Fruit fly (Drosophila melanogaster) whole organism, embryonic: Measurements from ENCODE around the gene CG14085.

Experiments used
- CG10274 ChIP-seq: fragments of 200-800 bp; sonication (Bioruptor generic); optimal IDR thresholded peaks from 3 replicates; lab custom pipeline; 2017; ENCODE audit warnings: missing biosample characterization, mild to moderate bottlenecking, missing genetic modification characterization
- CG11560 ChIP-seq: fragments of 200-800 bp; sonication (Bioruptor generic); IDR thresholded peaks from 3 replicates; pipeline ENCODE4 v1.3.6; 2022; ENCODE audit warnings: missing biosample characterization, missing genetic modification characterization
- CG12391 ChIP-seq: fragments of 200-800 bp; sonication (Bioruptor generic); optimal IDR thresholded peaks from 3 replicates; lab custom pipeline; 2018; ENCODE audit warnings: missing biosample characterization, mild to moderate bottlenecking, missing genetic modification characterization, moderate library complexity
- CG15514 ChIP-seq: fragments of 200-800 bp; sonication (Bioruptor generic); optimal IDR thresholded peaks from 3 replicates; lab custom pipeline; 2017; ENCODE audit warnings: missing biosample characterization, missing genetic modification characterization, mild to moderate bottlenecking, moderate library complexity, missing genetic modification reagents
- CG17359 ChIP-seq: fragments of 200-800 bp; sonication (Bioruptor generic); optimal IDR thresholded peaks from 3 replicates; lab custom pipeline; 2018; ENCODE audit warnings: missing biosample characterization, mild to moderate bottlenecking, missing genetic modification characterization, moderate library complexity
- CG17361 ChIP-seq: fragments of 200-800 bp; sonication (Bioruptor generic); IDR thresholded peaks from 3 replicates; pipeline ENCODE4 v1.3.6; 2022; ENCODE audit warnings: missing biosample characterization, missing genetic modification characterization
- CG17385 ChIP-seq: fragments of 200-800 bp; sonication (Bioruptor generic); optimal IDR thresholded peaks from 3 replicates; lab custom pipeline; 2018; ENCODE audit warnings: missing biosample characterization, mild to moderate bottlenecking, missing genetic modification characterization
- CG1792 ChIP-seq: fragments of 200-800 bp; sonication (Bioruptor generic); optimal IDR thresholded peaks from 2 replicates; lab custom pipeline; 2016; ENCODE audit warnings: missing biosample characterization, missing genetic modification characterization
- CG2889 ChIP-seq: fragments of 200-800 bp; sonication (Bioruptor generic); IDR thresholded peaks from 3 replicates; pipeline ENCODE4 v1.3.6; 2022; ENCODE audit warnings: missing biosample characterization, missing genetic modification characterization
- CG43689 ChIP-seq: fragments of 200-800 bp; sonication (Bioruptor generic); IDR thresholded peaks from 2 replicates; pipeline ENCODE4 v1.3.6; 2022; ENCODE audit warnings: missing biosample characterization, missing genetic modification characterization
- CG4854 ChIP-seq: fragments of 200-800 bp; sonication (Bioruptor generic); optimal IDR thresholded peaks from 2 replicates; lab custom pipeline; 2016; ENCODE audit warnings: missing biosample characterization, missing genetic modification characterization, inconsistent platforms
- CG6254 ChIP-seq: fragments of 200-800 bp; sonication (Bioruptor generic); optimal IDR thresholded peaks from 3 replicates; lab custom pipeline; 2017; ENCODE audit warnings: mild to moderate bottlenecking, missing biosample characterization, missing genetic modification reagents, missing genetic modification characterization
- CG7963 ChIP-seq: fragments of 200-800 bp; sonication (Bioruptor generic); IDR thresholded peaks from 3 replicates; pipeline ENCODE4 v1.3.6; 2022; ENCODE audit warnings: missing biosample characterization, missing genetic modification characterization; ENCODE audit not compliant: partially characterized antibody
- CG8388 ChIP-seq: fragments of 200-800 bp; sonication (Bioruptor generic); optimal IDR thresholded peaks from 2 replicates; lab custom pipeline; 2019; ENCODE audit warnings: missing biosample characterization, mild to moderate bottlenecking, missing genetic modification characterization, moderate library complexity
- CG8765 ChIP-seq: fragments of 200-800 bp; sonication (Bioruptor generic); IDR thresholded peaks from 2 replicates; pipeline ENCODE4 v1.3.6; 2022; ENCODE audit warnings: missing biosample characterization, missing genetic modification characterization
- Deaf1 ChIP-seq: fragments of 200-800 bp; optimal IDR thresholded peaks from 3 replicates; lab custom pipeline; 2019; ENCODE audit warnings: missing biosample characterization, mild to moderate bottlenecking, missing genetic modification characterization, moderate library complexity
- E2f1 ChIP-seq: fragments of 200-800 bp; sonication (Bioruptor generic); IDR thresholded peaks from 2 replicates; pipeline ENCODE4 v1.3.6; 2022; ENCODE audit warnings: missing biosample characterization, missing genetic modification characterization
- ERR ChIP-seq: fragments of 200-800 bp; sonication (Bioruptor generic); optimal IDR thresholded peaks from 2 replicates; lab custom pipeline; 2016; ENCODE audit warnings: missing biosample characterization, missing genetic modification characterization
- Ets97D ChIP-seq: fragments of 200-800 bp; sonication (Bioruptor generic); optimal IDR thresholded peaks from 3 replicates; lab custom pipeline; 2016; ENCODE audit warnings: missing biosample characterization, missing genetic modification characterization
- H2.0 ChIP-seq: fragments of 200-800 bp; sonication (Bioruptor generic); IDR thresholded peaks from 2 replicates; pipeline ENCODE4 v1.3.6; 2022; ENCODE audit warnings: missing biosample characterization, missing genetic modification characterization
- HLH4C ChIP-seq: fragments of 200-800 bp; sonication (Bioruptor generic); IDR thresholded peaks from 3 replicates; pipeline ENCODE4 v1.3.6; 2022; ENCODE audit warnings: missing biosample characterization, missing genetic modification characterization; ENCODE audit not compliant: partially characterized antibody
- Hmx ChIP-seq: fragments of 200-800 bp; sonication (Bioruptor generic); optimal IDR thresholded peaks from 2 replicates; lab custom pipeline; 2016; ENCODE audit warnings: missing biosample characterization, missing genetic modification characterization
- Hr78 ChIP-seq, 2 experiments: fragments of 200-800 bp in 1 of 2; fragments of >200 bp in 1 of 2; sonication (Bioruptor generic) in 1 of 2; optimal IDR thresholded peaks; 2 replicates each; lab custom pipeline; 2017 to 2019; ENCODE audit warnings: missing biosample characterization in 2 of 2, missing genetic modification characterization in 2 of 2, mild to moderate bottlenecking in 1 of 2, moderate library complexity in 1 of 2
- YL-1 ChIP-seq: fragments of 200-800 bp; sonication (Bioruptor generic); optimal IDR thresholded peaks from 3 replicates; lab custom pipeline; 2017; ENCODE audit warnings: missing biosample characterization, mild to moderate bottlenecking, missing genetic modification characterization
- chinmo ChIP-seq: fragments of 200-800 bp; sonication (Bioruptor generic); IDR thresholded peaks from 4 replicates; pipeline ENCODE4 v1.3.6; 2022; ENCODE audit warnings: missing biosample characterization, missing genetic modification characterization; ENCODE audit not compliant: partially characterized antibody
- corto ChIP-seq: fragments of 200-800 bp; sonication (Bioruptor generic); optimal IDR thresholded peaks from 2 replicates; lab custom pipeline; 2016; ENCODE audit warnings: missing biosample characterization, mild to moderate bottlenecking, missing genetic modification characterization, moderate library complexity
- crc ChIP-seq: fragments of 200-800 bp; sonication (Bioruptor generic); optimal IDR thresholded peaks from 2 replicates; lab custom pipeline; 2016; ENCODE audit warnings: missing biosample characterization, missing genetic modification characterization
- disco-r ChIP-seq: fragments of 200-800 bp; sonication (Bioruptor generic); optimal IDR thresholded peaks from 2 replicates; lab custom pipeline; 2016; ENCODE audit warnings: missing biosample characterization, missing genetic modification characterization
- fd3F ChIP-seq: fragments of 200-800 bp; sonication (Bioruptor generic); optimal IDR thresholded peaks from 2 replicates; lab custom pipeline; 2018; ENCODE audit warnings: missing biosample characterization, mild to moderate bottlenecking, missing genetic modification characterization, moderate library complexity
- ftz-f1 ChIP-seq: fragments of 200-800 bp; sonication (Bioruptor generic); optimal IDR thresholded peaks from 2 replicates; lab custom pipeline; 2016; ENCODE audit warnings: missing biosample characterization, missing genetic modification characterization
- gce ChIP-seq: fragments of 200-800 bp; sonication (Bioruptor generic); IDR thresholded peaks from 3 replicates; pipeline ENCODE4 v1.3.6; 2022; ENCODE audit warnings: missing biosample characterization, missing genetic modification characterization
- gsb ChIP-seq: fragments of 200-800 bp; sonication (Bioruptor generic); IDR thresholded peaks from 2 replicates; pipeline ENCODE4 v1.3.6; 2022; ENCODE audit warnings: missing biosample characterization, missing genetic modification characterization
- gt ChIP-seq: fragments of 200-800 bp; sonication (Bioruptor generic); IDR thresholded peaks from 2 replicates; pipeline ENCODE4 v1.3.6; 2022; ENCODE audit warnings: missing biosample characterization, missing genetic modification characterization
- ham ChIP-seq: fragments of 200-800 bp; sonication (Bioruptor generic); IDR thresholded peaks from 2 replicates; pipeline ENCODE4 v1.3.6; 2022; ENCODE audit warnings: missing biosample characterization, missing genetic modification characterization
- hkb ChIP-seq, 2 experiments: fragments of 200-800 bp in 1 of 2; fragments of >200 bp in 1 of 2; sonication (Bioruptor generic) in 1 of 2; IDR thresholded peaks in 1 of 2; optimal IDR thresholded peaks in 1 of 2; 2 replicates each; pipeline versions ENCODE4 v1.3.6 to Lab custom; 2017 to 2022; ENCODE audit warnings: missing biosample characterization in 1 of 2, missing genetic modification characterization in 1 of 2
- jumu ChIP-seq: fragments of 200-800 bp; sonication (Bioruptor generic); optimal IDR thresholded peaks from 3 replicates; lab custom pipeline; 2016; ENCODE audit warnings: missing biosample characterization, missing genetic modification characterization
- kay ChIP-seq: fragments of 200-800 bp; sonication (Bioruptor generic); optimal IDR thresholded peaks from 2 replicates; lab custom pipeline; 2016; ENCODE audit warnings: missing biosample characterization, missing genetic modification characterization
- lov ChIP-seq, 2 experiments: fragments of 200-800 bp in 1 of 2; fragments of >200 bp in 1 of 2; sonication (Bioruptor generic) in 1 of 2; IDR thresholded peaks in 1 of 2; optimal IDR thresholded peaks in 1 of 2; 2 replicates in 1 of 2; 3 replicates in 1 of 2; pipeline versions ENCODE4 v1.3.6 to Lab custom; 2017 to 2022; ENCODE audit warnings: missing biosample characterization in 1 of 2, missing genetic modification characterization in 1 of 2
- mam ChIP-seq: fragments of 200-800 bp; sonication (Bioruptor generic); optimal IDR thresholded peaks from 3 replicates; lab custom pipeline; 2016; ENCODE audit warnings: missing biosample characterization, missing genetic modification characterization
- sc ChIP-seq, 3 experiments: fragments of >200 bp in 2 of 3; fragments of 200-800 bp in 1 of 3; sonication (Bioruptor generic) in 1 of 3; optimal IDR thresholded peaks; 2 replicates in 2 of 3; 3 replicates in 1 of 3; lab custom pipeline; 2017; ENCODE audit warnings: mild to moderate bottlenecking in 1 of 3, missing biosample characterization in 1 of 3, missing genetic modification characterization in 1 of 3, missing genetic modification reagents in 1 of 3
- sens ChIP-seq: fragments of 200-800 bp; sonication (Bioruptor generic); peaks from one replicate; lab custom pipeline; 2016; ENCODE audit warnings: missing biosample characterization, missing genetic modification characterization
- sens-2 ChIP-seq: fragments of 200-800 bp; sonication (Bioruptor generic); IDR thresholded peaks from 2 replicates; pipeline ENCODE4 v1.3.6; 2022; ENCODE audit warnings: missing biosample characterization, missing genetic modification characterization
- stc ChIP-seq: fragments of 200-800 bp; sonication (Bioruptor generic); IDR thresholded peaks from 2 replicates; pipeline ENCODE4 v1.3.6; 2022; ENCODE audit warnings: missing biosample characterization, missing genetic modification characterization
- stwl ChIP-seq: fragments of 200-800 bp; sonication (Bioruptor generic); optimal IDR thresholded peaks from 3 replicates; lab custom pipeline; 2018; ENCODE audit warnings: missing biosample characterization, mild to moderate bottlenecking, missing genetic modification characterization, moderate library complexity
- unc-4 ChIP-seq: fragments of 200-800 bp; sonication (Bioruptor generic); IDR thresholded peaks from 2 replicates; pipeline ENCODE4 v1.3.6; 2022; ENCODE audit warnings: missing biosample characterization, missing genetic modification characterization; ENCODE audit not compliant: partially characterized antibody
- unpg ChIP-seq: fragments of 200-800 bp; sonication (Bioruptor generic); optimal IDR thresholded peaks from 3 replicates; lab custom pipeline; 2018; ENCODE audit warnings: missing biosample characterization, mild to moderate bottlenecking, missing genetic modification characterization, moderate library complexity
- vnd ChIP-seq: fragments of 200-800 bp; sonication (Bioruptor generic); IDR thresholded peaks from 3 replicates; pipeline ENCODE4 v1.3.6; 2022; ENCODE audit warnings: missing biosample characterization, missing genetic modification characterization; ENCODE audit not compliant: partially characterized antibody
- zen ChIP-seq: fragments of 200-800 bp; sonication (Bioruptor generic); optimal IDR thresholded peaks from 3 replicates; lab custom pipeline; 2018; ENCODE audit warnings: missing biosample characterization, mild to moderate bottlenecking, missing genetic modification characterization, moderate library complexity

The CG14085 gene

DNA sequence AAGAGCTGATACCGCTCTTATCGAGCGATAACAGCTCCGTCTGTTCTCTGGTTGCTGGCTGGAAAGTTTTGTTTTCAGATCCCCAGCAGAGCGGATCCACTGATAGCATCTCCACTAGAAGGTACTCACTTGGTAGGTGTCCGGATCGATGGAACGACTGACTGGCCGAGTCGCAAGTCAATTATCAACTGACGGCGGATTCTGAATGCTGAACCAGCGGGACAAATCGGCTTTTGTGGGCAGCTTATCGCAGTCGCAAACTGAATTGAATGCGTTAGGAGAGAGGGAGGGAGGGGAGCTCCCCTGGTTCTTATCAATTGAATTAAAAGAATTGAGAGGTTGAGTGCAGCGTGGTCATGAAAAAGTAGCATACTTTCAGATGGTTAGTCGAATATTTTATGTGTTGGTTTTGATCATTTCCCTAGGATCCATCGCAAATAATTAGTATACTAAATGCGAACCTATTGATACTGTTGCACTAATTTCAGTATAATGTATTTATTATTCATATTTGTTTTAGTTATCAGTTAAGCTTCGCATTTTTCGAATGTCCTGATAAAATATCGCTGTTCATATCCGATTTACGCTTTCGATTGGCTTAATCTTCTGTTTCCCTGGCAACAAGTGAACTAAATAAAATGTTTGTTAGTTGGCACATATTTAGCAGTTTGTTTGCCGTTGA is at the start of gene CG14085, which contains the start of gene Aldh7A1:
TSS of gene CG14085 (plus strand) at position 632 of the 682 bp plus-strand sequence.
TSS of gene Aldh7A1 (minus strand) at position 194 of the 682 bp plus-strand sequence.
- 0 out of 3 replicates have a peak, but pooled peaks have one; percentile 38 for TF ChIP-seq vnd (GFP tag; lab: Robert Waterston, UW)
- TF ChIP-seq Hmx, result no peak
- TF ChIP-seq CG8388 (GFP tag; lab: Kevin White, UChicago), result no peak
- no peak for TF ChIP-seq HLH4C (GFP tag; lab: Robert Waterston, UW)
- no peak for TF ChIP-seq crc (GFP tag; lab: Kevin White, UChicago)
- TF ChIP-seq Ets97D (GFP tag; lab: Kevin White, UChicago), result no peak
- no peak for TF ChIP-seq CG11560 (tag; lab: Robert Waterston, UW)
- no peak for TF ChIP-seq hkb (optimal IDR thresholded peaks at IDR 0.05; lab: Kevin White, UChicago)
- TF ChIP-seq hkb (GFP tag; IDR thresholded peaks at IDR 0.05; lab: Robert Waterston, UW), result no peak
- no peak for TF ChIP-seq CG4854
- no peak for TF ChIP-seq kay (GFP tag; lab: Kevin White, UChicago)
- TF ChIP-seq disco-r (GFP tag; lab: Kevin White, UChicago), result no peak
- no peak for TF ChIP-seq CG8765 (GFP tag; lab: Robert Waterston, UW)
- TF ChIP-seq zen (tag; lab: Kevin White, UChicago), result no peak
- no peak for TF ChIP-seq mam (GFP tag; lab: Kevin White, UChicago)
- no peak for TF ChIP-seq gt (GFP tag; lab: Robert Waterston, UW)
- no peak for TF ChIP-seq fd3F (GFP tag; lab: Kevin White, UChicago)
- no peak for TF ChIP-seq CG17385 (GFP tag; lab: Kevin White, UChicago)
- peak; percentile 36 for TF ChIP-seq ftz-f1 (GFP tag; lab: Kevin White, UChicago)
- TF ChIP-seq YL-1 (GFP tag; lab: Kevin White, UChicago), result no peak
- TF ChIP-seq ERR, result no peak
- TF ChIP-seq CG17361 (GFP tag; lab: Robert Waterston, UW), result no peak
- TF ChIP-seq CG15514, result peak; percentile 31
- TF ChIP-seq CG2889 (GFP tag; lab: Robert Waterston, UW), result no peak
- no peak; the same call in 1 of the 2 replicates for TF ChIP-seq ham (GFP tag; lab: Robert Waterston, UW)
- no peak for TF ChIP-seq CG7963 (GFP tag; lab: Robert Waterston, UW)
- peak; percentile 18 for TF ChIP-seq CG6254 (GFP tag; lab: Kevin White, UChicago)
- no peak for TF ChIP-seq CG17359 (tag; lab: Kevin White, UChicago)
- TF ChIP-seq unpg (GFP tag; lab: Kevin White, UChicago), result no peak
- 0 out of 3 replicates have a peak, but pooled peaks have one; percentile 37 for TF ChIP-seq gce (GFP tag; lab: Robert Waterston, UW)
- TF ChIP-seq Deaf1, result peak; percentile 78
- no peak for TF ChIP-seq CG43689 (GFP tag; lab: Robert Waterston, UW)
- TF ChIP-seq CG10274 (GFP tag; lab: Kevin White, UChicago), result no peak
- no peak for TF ChIP-seq jumu
- TF ChIP-seq gsb (GFP tag; lab: Robert Waterston, UW), result no peak
- no peak for TF ChIP-seq sc (optimal IDR thresholded peaks at IDR 0.05; lab: Kevin White, UChicago)
- no peak for TF ChIP-seq sc (GFP tag; optimal IDR thresholded peaks at IDR 0.05; lab: Kevin White, UChicago)
- no peak for TF ChIP-seq lov (optimal IDR thresholded peaks at IDR 0.05; lab: Kevin White, UChicago)
- TF ChIP-seq lov (GFP tag; IDR thresholded peaks at IDR 0.05; lab: Robert Waterston, UW), result no peak
- TF ChIP-seq H2.0, result no peak
- peak; percentile 92; the same call in 3 of the 4 replicates for TF ChIP-seq chinmo (GFP tag; lab: Robert Waterston, UW)
- TF ChIP-seq sens, result peak; percentile 28
- TF ChIP-seq sens-2 (GFP tag; lab: Robert Waterston, UW), result no peak
- TF ChIP-seq E2f1 (GFP tag; lab: Robert Waterston, UW), result no peak
- no peak for TF ChIP-seq CG1792 (GFP tag; lab: Kevin White, UChicago)
- no peak for TF ChIP-seq stc
- no peak for TF ChIP-seq unc-4 (GFP tag; lab: Robert Waterston, UW)
- no peak for TF ChIP-seq corto (GFP tag; lab: Kevin White, UChicago)
- no peak for TF ChIP-seq Hr78 (GFP tag; optimal IDR thresholded peaks at IDR 0.05; lab: Kevin White, UChicago)
- no peak for TF ChIP-seq CG12391
- TF ChIP-seq stwl (tag; lab: Kevin White, UChicago), result no peak
